Fruit fly (Drosophila melanogaster) whole organism, embryonic: ENCODE measurements around the gene Sys1.
A peak's percentile ranks its signal among the peaks of the same experiment; 100 is the strongest.

Source experiments
- B-H1 ChIP-seq: fragments of 200-800 bp; sonication (Bioruptor generic); IDR thresholded peaks from 3 replicates; pipeline ENCODE4 v1.3.6; 2022; ENCODE audit warnings: missing biosample characterization, missing genetic modification characterization
- Blimp-1 ChIP-seq: fragments of 200-800 bp; sonication (Bioruptor generic); optimal IDR thresholded peaks from 3 replicates; lab custom pipeline; 2018; ENCODE audit warnings: missing biosample characterization, missing genetic modification characterization, mild to moderate bottlenecking, moderate library complexity, missing genetic modification reagents
- CG10274 ChIP-seq: fragments of 200-800 bp; sonication (Bioruptor generic); optimal IDR thresholded peaks from 3 replicates; lab custom pipeline; 2017; ENCODE audit warnings: missing biosample characterization, mild to moderate bottlenecking, missing genetic modification characterization
- CG10321 ChIP-seq: fragments of 200-800 bp; sonication (Bioruptor generic); IDR thresholded peaks from 2 replicates; pipeline ENCODE4 v1.3.6; 2022; ENCODE audit warnings: missing biosample characterization, missing genetic modification characterization
- CG10431 ChIP-seq: fragments of 200-800 bp; sonication (Bioruptor generic); optimal IDR thresholded peaks from 3 replicates; lab custom pipeline; 2018; ENCODE audit warnings: missing biosample characterization, mild to moderate bottlenecking, missing genetic modification characterization
- CG11456 ChIP-seq: fragments of 200-800 bp; sonication (Bioruptor generic); IDR thresholded peaks from 3 replicates; pipeline ENCODE4 v1.3.6; 2022; ENCODE audit warnings: missing biosample characterization, missing genetic modification characterization
- CG12744 ChIP-seq: fragments of 200-800 bp; sonication (Bioruptor generic); optimal IDR thresholded peaks from 2 replicates; lab custom pipeline; 2016; ENCODE audit warnings: missing biosample characterization, missing genetic modification characterization
- CG13894 ChIP-seq: fragments of 200-800 bp; sonication (Bioruptor generic); optimal IDR thresholded peaks from 3 replicates; lab custom pipeline; 2018; ENCODE audit warnings: missing biosample characterization, mild to moderate bottlenecking, missing genetic modification characterization, moderate library complexity
- CG1603 ChIP-seq: fragments of 200-800 bp; sonication (Bioruptor generic); optimal IDR thresholded peaks from 2 replicates; lab custom pipeline; 2019; ENCODE audit warnings: missing biosample characterization, mild to moderate bottlenecking, missing genetic modification characterization, moderate library complexity
- CG16815 ChIP-seq: fragments of 200-800 bp; sonication (Bioruptor generic); optimal IDR thresholded peaks from 3 replicates; lab custom pipeline; 2017; ENCODE audit warnings: missing biosample characterization, mild to moderate bottlenecking, missing genetic modification characterization
- CG2116 ChIP-seq: fragments of 200-800 bp; sonication (Bioruptor generic); optimal IDR thresholded peaks from 3 replicates; lab custom pipeline; 2018; ENCODE audit warnings: missing biosample characterization, mild to moderate bottlenecking, missing genetic modification characterization
- CG2199 ChIP-seq: fragments of 200-800 bp; sonication (Bioruptor generic); IDR thresholded peaks from 3 replicates; pipeline ENCODE4 v1.3.6; 2022; ENCODE audit warnings: missing biosample characterization, missing genetic modification characterization
- CG2678 ChIP-seq: fragments of 200-800 bp; sonication (Bioruptor generic); optimal IDR thresholded peaks from 3 replicates; lab custom pipeline; 2019; ENCODE audit warnings: missing biosample characterization, mild to moderate bottlenecking, missing genetic modification characterization, moderate library complexity
- CG2712 ChIP-seq: fragments of 200-800 bp; optimal IDR thresholded peaks from 3 replicates; lab custom pipeline; 2019; ENCODE audit warnings: missing biosample characterization, mild to moderate bottlenecking, missing genetic modification characterization, moderate library complexity
- CG30403 ChIP-seq: fragments of 200-800 bp; sonication (Bioruptor generic); optimal IDR thresholded peaks from 3 replicates; lab custom pipeline; 2016; ENCODE audit warnings: missing biosample characterization, missing genetic modification characterization
- CG30431 ChIP-seq: fragments of 200-800 bp; sonication (Bioruptor generic); optimal IDR thresholded peaks from 2 replicates; lab custom pipeline; 2017; ENCODE audit warnings: missing biosample characterization, missing genetic modification characterization
- CG33213 ChIP-seq: fragments of 200-800 bp; sonication (Bioruptor generic); optimal IDR thresholded peaks from 3 replicates; lab custom pipeline; 2016; ENCODE audit warnings: missing biosample characterization, missing genetic modification characterization
- CG4282 ChIP-seq: fragments of 200-800 bp; sonication (Bioruptor generic); optimal IDR thresholded peaks from 2 replicates; lab custom pipeline; 2016; ENCODE audit warnings: missing biosample characterization, missing genetic modification characterization
- CG4360 ChIP-seq: fragments of 200-800 bp; sonication (Bioruptor generic); IDR thresholded peaks from 2 replicates; pipeline ENCODE4 v1.3.6; 2022; ENCODE audit warnings: missing biosample characterization, missing genetic modification characterization
- CG7786 ChIP-seq: fragments of 200-800 bp; sonication (Bioruptor generic); optimal IDR thresholded peaks from 2 replicates; lab custom pipeline; 2016; ENCODE audit warnings: missing biosample characterization, missing genetic modification characterization
- CG9215 ChIP-seq: fragments of 200-800 bp; sonication (Bioruptor generic); IDR thresholded peaks from 2 replicates; pipeline ENCODE4 v1.3.6; 2022; ENCODE audit warnings: missing biosample characterization, missing genetic modification characterization
- D19B ChIP-seq: fragments of 200-800 bp; sonication (Bioruptor generic); optimal IDR thresholded peaks from 2 replicates; lab custom pipeline; 2017; ENCODE audit warnings: missing biosample characterization, mild to moderate bottlenecking, missing genetic modification characterization
- Neu2 ChIP-seq: fragments of 200-800 bp; sonication (Bioruptor generic); optimal IDR thresholded peaks from 3 replicates; lab custom pipeline; 2016; ENCODE audit warnings: missing biosample characterization, missing genetic modification characterization, borderline replicate concordance
- Nf-YC ChIP-seq: fragments of 200-800 bp; optimal IDR thresholded peaks from 3 replicates; lab custom pipeline; 2019; ENCODE audit warnings: missing biosample characterization, mild to moderate bottlenecking, missing genetic modification characterization, moderate library complexity
- NfI ChIP-seq: fragments of 200-800 bp; sonication (Bioruptor generic); optimal IDR thresholded peaks from 3 replicates; lab custom pipeline; 2018; ENCODE audit warnings: missing biosample characterization, mild to moderate bottlenecking, missing genetic modification characterization, moderate library complexity
- Oaz ChIP-seq: fragments of 200-800 bp; sonication (Bioruptor generic); IDR thresholded peaks from 2 replicates; pipeline ENCODE4 v1.3.6; 2022; ENCODE audit warnings: missing biosample characterization, missing genetic modification characterization
- Pdp1 ChIP-seq, 2 experiments: fragments of 200-800 bp; sonication (Bioruptor generic); optimal IDR thresholded peaks; 3 replicates each; lab custom pipeline; 2016; ENCODE audit warnings: missing biosample characterization in 2 of 2, missing genetic modification characterization in 2 of 2, mild to moderate bottlenecking in 1 of 2, moderate library complexity in 1 of 2
- Ptx1 ChIP-seq: fragments of 200-800 bp; sonication (Bioruptor generic); IDR thresholded peaks from 2 replicates; pipeline ENCODE4 v1.3.6; 2022; ENCODE audit warnings: missing biosample characterization, missing genetic modification characterization
- Six4 ChIP-seq: fragments of 200-800 bp; sonication (Bioruptor generic); optimal IDR thresholded peaks from 2 replicates; lab custom pipeline; 2016; ENCODE audit warnings: missing biosample characterization, missing genetic modification characterization
- YL-1 ChIP-seq: fragments of 200-800 bp; sonication (Bioruptor generic); optimal IDR thresholded peaks from 3 replicates; lab custom pipeline; 2017; ENCODE audit warnings: missing biosample characterization, mild to moderate bottlenecking, missing genetic modification characterization
- bbx ChIP-seq: fragments of 200-800 bp; sonication (Bioruptor generic); IDR thresholded peaks from 2 replicates; pipeline ENCODE4 v1.3.6; 2022; ENCODE audit warnings: missing biosample characterization, missing genetic modification characterization; ENCODE audit not compliant: partially characterized antibody
- bcd ChIP-seq: fragments of 200-800 bp; sonication (Bioruptor generic); optimal IDR thresholded peaks from 2 replicates; lab custom pipeline; 2017; ENCODE audit warnings: missing biosample characterization, mild to moderate bottlenecking, missing genetic modification characterization
- croc ChIP-seq: fragments of 200-800 bp; sonication (Bioruptor generic); conservative IDR thresholded peaks from 3 replicates; pipeline ENCODE4 v1.3.6; 2022; ENCODE audit warnings: missing biosample characterization, missing genetic modification characterization
- cwo ChIP-seq: fragments of 200-800 bp; sonication (Bioruptor generic); optimal IDR thresholded peaks from 3 replicates; lab custom pipeline; 2017; ENCODE audit warnings: missing biosample characterization, missing genetic modification characterization, mild to moderate bottlenecking, moderate library complexity, missing genetic modification reagents
- danr ChIP-seq: fragments of 200-800 bp; sonication (Bioruptor generic); IDR thresholded peaks from 2 replicates; pipeline ENCODE4 v1.3.6; 2022; ENCODE audit warnings: missing biosample characterization, missing genetic modification characterization
- ems ChIP-seq: fragments of 200-800 bp; sonication (Bioruptor generic); optimal IDR thresholded peaks from 3 replicates; lab custom pipeline; 2016; ENCODE audit warnings: missing biosample characterization, missing genetic modification characterization
- eyg ChIP-seq: fragments of 200-800 bp; sonication (Bioruptor generic); optimal IDR thresholded peaks from 3 replicates; lab custom pipeline; 2016; ENCODE audit warnings: missing biosample characterization, missing genetic modification characterization
- hth ChIP-seq: fragments of >200 bp; optimal IDR thresholded peaks from 2 replicates; lab custom pipeline; 2017; ENCODE audit warnings: inconsistent platforms
- nerfin-2 ChIP-seq: fragments of 200-800 bp; sonication (Bioruptor generic); IDR thresholded peaks from 2 replicates; pipeline ENCODE4 v1.3.6; 2022; ENCODE audit warnings: missing biosample characterization, missing genetic modification characterization; ENCODE audit not compliant: partially characterized antibody
- onecut ChIP-seq: fragments of 200-800 bp; sonication (Bioruptor generic); IDR thresholded peaks from 2 replicates; pipeline ENCODE4 v1.3.6; 2022; ENCODE audit warnings: missing biosample characterization, missing genetic modification characterization
- pan ChIP-seq, 4 experiments: fragments of >200 bp in 3 of 4; fragments of 200-800 bp in 1 of 4; sonication (Bioruptor generic) in 1 of 4; optimal IDR thresholded peaks in 3 of 4; IDR thresholded peaks in 1 of 4; 2 replicates each; pipeline versions ENCODE4 v1.3.6 to Lab custom; 2017 to 2022; ENCODE audit warnings: missing biosample characterization in 2 of 4, missing genetic modification characterization in 2 of 4, mixed read lengths in 1 of 4
- pzg ChIP-seq: fragments of 200-800 bp; sonication (Bioruptor generic); optimal IDR thresholded peaks from 3 replicates; lab custom pipeline; 2018; ENCODE audit warnings: missing biosample characterization, mild to moderate bottlenecking, missing genetic modification characterization, moderate library complexity
- rib ChIP-seq: fragments of 200-800 bp; sonication (Bioruptor generic); IDR thresholded peaks from 2 replicates; pipeline ENCODE4 v1.3.6; 2022; ENCODE audit warnings: missing biosample characterization, missing genetic modification characterization
- run ChIP-seq: fragments of 200-800 bp; sonication (Bioruptor generic); optimal IDR thresholded peaks from 3 replicates; lab custom pipeline; 2018; ENCODE audit warnings: missing biosample characterization, mild to moderate bottlenecking, missing genetic modification characterization
- sens-2 ChIP-seq: fragments of 200-800 bp; sonication (Bioruptor generic); IDR thresholded peaks from 2 replicates; pipeline ENCODE4 v1.3.6; 2022; ENCODE audit warnings: missing biosample characterization, missing genetic modification characterization
- slbo ChIP-seq: fragments of 200-800 bp; sonication (Bioruptor generic); IDR thresholded peaks from 2 replicates; pipeline ENCODE4 v1.3.6; 2022; ENCODE audit warnings: missing biosample characterization, missing genetic modification characterization
- tll ChIP-seq, 2 experiments: fragments of 200-800 bp in 1 of 2; fragments of >200 bp in 1 of 2; sonication (Bioruptor generic) in 1 of 2; optimal IDR thresholded peaks; 2 replicates each; lab custom pipeline; 2017 to 2019; ENCODE audit warnings: missing biosample characterization in 2 of 2, missing genetic modification characterization in 2 of 2, mild to moderate bottlenecking in 1 of 2, moderate library complexity in 1 of 2
- toy ChIP-seq: fragments of 200-800 bp; sonication (Bioruptor generic); IDR thresholded peaks from 2 replicates; pipeline ENCODE4 v1.3.6; 2022; ENCODE audit warnings: missing biosample characterization, missing genetic modification characterization
- usp ChIP-seq: fragments of >200 bp; optimal IDR thresholded peaks from 2 replicates; lab custom pipeline; 2017; ENCODE audit warnings: missing biosample characterization, missing genetic modification characterization
- vvl ChIP-seq: fragments of 200-800 bp; sonication (Bioruptor generic); IDR thresholded peaks from 2 replicates; pipeline ENCODE4 v1.3.6; 2022; ENCODE audit warnings: missing biosample characterization, missing genetic modification characterization
- zen2 ChIP-seq: fragments of 200-800 bp; sonication (Bioruptor generic); IDR thresholded peaks from 3 replicates; pipeline ENCODE4 v1.3.6; 2022; ENCODE audit warnings: missing biosample characterization, missing genetic modification characterization; ENCODE audit not compliant: partially characterized antibody

Sys1 gene

DNA sequence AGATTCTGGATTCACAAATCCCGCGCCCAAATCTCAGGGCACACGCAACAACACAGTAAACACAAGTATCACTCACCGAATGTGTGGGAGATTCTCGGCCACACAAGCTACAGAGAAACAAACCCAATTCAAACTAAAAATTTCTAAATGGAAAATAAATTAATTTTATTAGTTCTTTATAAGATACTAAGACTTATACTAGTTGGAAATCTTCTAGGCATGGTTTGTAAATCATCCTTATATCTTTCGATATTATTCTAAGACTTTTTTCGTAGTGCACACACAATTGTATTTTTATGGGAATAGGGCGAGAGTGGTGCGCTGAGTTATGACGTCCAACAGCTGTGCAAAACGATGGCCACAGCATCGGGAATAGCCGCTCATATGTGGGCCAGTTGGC, 33.5 kb upstream of the Sys1 start (continued):
- TF ChIP-seq rib (GFP tag; lab: Robert Waterston, UW): no peak
- no peak for TF ChIP-seq danr
- TF ChIP-seq CG33213 (GFP tag; lab: Kevin White, UChicago): no peak
- TF ChIP-seq vvl: 0 out of 2 replicates have a peak, but pooled peaks have one; percentile 11
- no peak for TF ChIP-seq CG30431 (GFP tag; lab: Kevin White, UChicago)
- no peak for TF ChIP-seq Blimp-1
- TF ChIP-seq CG10431: no peak
- TF ChIP-seq zen2 (GFP tag; lab: Robert Waterston, UW): no peak
- TF ChIP-seq D19B: no peak
- no peak for TF ChIP-seq sens-2 (GFP tag; lab: Robert Waterston, UW)
- TF ChIP-seq run: no peak
- peak; percentile 35 for TF ChIP-seq CG9215
- TF ChIP-seq CG7786 (GFP tag; lab: Kevin White, UChicago): no peak
- TF ChIP-seq onecut (GFP tag; lab: Robert Waterston, UW): no peak
- TF ChIP-seq croc: no peak
- TF ChIP-seq B-H1 (GFP tag; lab: Robert Waterston, UW): no peak; the same call in 2 of the 3 replicates
- no peak for TF ChIP-seq CG12744 (GFP tag; lab: Kevin White, UChicago)
- TF ChIP-seq CG13894 (tag; lab: Kevin White, UChicago): peak; percentile 19
- TF ChIP-seq tll (GFP tag; optimal IDR thresholded peaks at IDR 0.05; lab: Kevin White, UChicago): no peak
- TF ChIP-seq slbo (GFP tag; lab: Robert Waterston, UW): peak; percentile 5; the same call in 1 of the 2 replicates
- TF ChIP-seq CG10274 (GFP tag; lab: Kevin White, UChicago): no peak
- no peak for TF ChIP-seq Neu2 (GFP tag; lab: Kevin White, UChicago)
- TF ChIP-seq CG2712 (tag; lab: Kevin White, UChicago): no peak
- no peak for TF ChIP-seq Six4 (GFP tag; lab: Kevin White, UChicago)
- TF ChIP-seq ems (GFP tag; lab: Kevin White, UChicago): no peak
- no peak for TF ChIP-seq NfI (GFP tag; lab: Kevin White, UChicago)
- no peak for TF ChIP-seq hth (lab: Kevin White, UChicago)
- no peak for TF ChIP-seq pzg (GFP tag; lab: Kevin White, UChicago)
- TF ChIP-seq Nf-YC: no peak
- peak; percentile 51 for TF ChIP-seq Ptx1 (GFP tag; lab: Robert Waterston, UW)
- TF ChIP-seq YL-1 (GFP tag; lab: Kevin White, UChicago): no peak
- no peak for TF ChIP-seq CG1603 (tag; lab: Kevin White, UChicago)
- no peak for TF ChIP-seq pan (optimal IDR thresholded peaks at IDR 0.05; lab: Kevin White, UChicago)
- peak in 1 of 2 experiments; percentile 32 for TF ChIP-seq pan (GFP tag; optimal IDR thresholded peaks at IDR 0.05 in 1 of 2, IDR thresholded peaks at IDR 0.05 in 1 of 2)
- no peak for TF ChIP-seq CG11456 (GFP tag; lab: Robert Waterston, UW)
- no peak for TF ChIP-seq Oaz (GFP tag; lab: Robert Waterston, UW)
- no peak for TF ChIP-seq CG10321
- no peak for TF ChIP-seq bbx (GFP tag; lab: Robert Waterston, UW)
- TF ChIP-seq CG4360 (GFP tag; lab: Robert Waterston, UW): no peak
- no peak for TF ChIP-seq toy (GFP tag; lab: Robert Waterston, UW)
- no peak for TF ChIP-seq CG2199
- TF ChIP-seq CG2116 (GFP tag; lab: Kevin White, UChicago): no peak
- TF ChIP-seq cwo (GFP tag; lab: Kevin White, UChicago): no peak
- TF ChIP-seq Pdp1 (GFP tag; optimal IDR thresholded peaks at IDR 0.05; lab: Kevin White, UChicago): no peak
- no peak for TF ChIP-seq eyg
- no peak for TF ChIP-seq nerfin-2 (GFP tag; lab: Robert Waterston, UW)
- TF ChIP-seq CG4282 (GFP tag; lab: Kevin White, UChicago): no peak
- peak; percentile 55 for TF ChIP-seq CG2678 (tag; lab: Kevin White, UChicago)
- no peak for TF ChIP-seq usp (GFP tag; lab: Kevin White, UChicago)
- no peak for TF ChIP-seq CG16815
- no peak for TF ChIP-seq bcd
- no peak for TF ChIP-seq CG30403 (GFP tag; lab: Kevin White, UChicago)
